Worm (Caenorhabditis elegans) whole organism, early embryonic: ENCODE results near the gene nep-11.

Experiments
- B0310.2 ChIP-seq: sonication (generic microtip); optimal IDR thresholded peaks from 2 replicates; lab custom pipeline; 2016; ENCODE audit warnings: mild to moderate bottlenecking, missing genetic modification characterization, missing compliant biosample characterization
- ama-1 ChIP-seq: fragments of 150-350 bp; optimal IDR thresholded peaks from 2 replicates; lab custom pipeline; 2014
- flt-1 ChIP-seq: fragments of 200-800 bp; sonication (Bioruptor generic); IDR thresholded peaks from 2 replicates; pipeline ENCODE4 v1.3.6; 2022; ENCODE audit warnings: missing genetic modification characterization, missing compliant biosample characterization
- hmbx-1 ChIP-seq: sonication (generic microtip); optimal IDR thresholded peaks from 2 replicates; lab custom pipeline; 2016; ENCODE audit warnings: mild to moderate bottlenecking, missing genetic modification characterization, missing compliant biosample characterization
- pes-1 ChIP-seq: fragments of 200-800 bp; sonication (Bioruptor generic); IDR thresholded peaks from 2 replicates; pipeline ENCODE4 v1.3.6; 2022; ENCODE audit warnings: missing genetic modification reagents, missing genetic modification characterization, missing compliant biosample characterization
- tbx-37 ChIP-seq: fragments of 200-800 bp; sonication (Bioruptor generic); conservative IDR thresholded peaks from 2 replicates; pipeline ENCODE4 v1.3.6; 2022; ENCODE audit warnings: missing genetic modification reagents, missing genetic modification characterization, missing compliant biosample characterization

- TF ChIP-seq pes-1 (no peak), ama-1 (lab: Kevin White, UChicago) (no peak), flt-1 (no peak), tbx-37 (GFP tag; lab: Robert Waterston, UW) (no peak), B0310.2 (no peak), hmbx-1 (no peak)
These were observed 42.2 kb downstream of the nep-11 start for ce11 chrII:3383116-3383515.
